Worm (Caenorhabditis elegans): Measurements from ENCODE around the gene F54D10.5.
A peak's percentile ranks its signal among the peaks of the same experiment; 100 is the strongest.

Gene F54D10.5

ce11 chrII:3843305-3843704 lies 35.3 kb upstream of the F54D10.5 start, which contains the start of the genes C17A2.7 and C17A2.3:
Gene C17A2.7, minus strand, starts transcription at chrII:3843405.
Gene C17A2.3, plus strand, starts transcription at chrII:3843609.
- TF ChIP-seq nhr-71 (tag; optimal IDR thresholded peaks at IDR 0.05) (no peak), sptf-1 (tag; optimal IDR thresholded peaks at IDR 0.05) (no peak), ztf-11 (tag; optimal IDR thresholded peaks at IDR 0.05) (no peak), nhr-84 (tag; optimal IDR thresholded peaks at IDR 0.05) (no peak)

- TF ChIP-seq lir-3 (tag; optimal IDR thresholded peaks at IDR 0.05; ENCODE audit: poor library complexity) (no peak), tbx-2 (tag; optimal IDR thresholded peaks at IDR 0.05) (no peak), elt-2 (tag; optimal IDR thresholded peaks at IDR 0.05) (no peak), efl-3 (GFP tag; optimal IDR thresholded peaks at IDR 0.05) (no peak), blmp-1 (tag; optimal IDR thresholded peaks at IDR 0.05) (no peak), efl-1 (optimal IDR thresholded peaks at IDR 0.05) (no peak), efl-1 (GFP tag; optimal IDR thresholded peaks at IDR 0.05 in 1 of 2) (no peak), lsy-2 (tag; optimal IDR thresholded peaks at IDR 0.05) (no peak), hpl-2 (GFP tag; optimal IDR thresholded peaks at IDR 0.05) (no peak), nhr-20 (tag; optimal IDR thresholded peaks at IDR 0.05) (no peak)
Observed at ce11 chrII:3839562-3839961, 31.6 kb upstream of the F54D10.5 start, which contains the start of gene C17A2.4. Gene C17A2.4, plus strand, starts transcription at chrII:3839862.

- TF ChIP-seq mep-1 (tag; optimal IDR thresholded peaks at IDR 0.05): no peak
- no peak for TF ChIP-seq mef-2 (tag; optimal IDR thresholded peaks at IDR 0.05)
- no peak for TF ChIP-seq ceh-8 (GFP tag; optimal IDR thresholded peaks at IDR 0.05)
- no peak for TF ChIP-seq grh-1 (GFP tag; IDR thresholded peaks at IDR 0.05)
Observed at ce11 chrII:3835915-3836314, 27.9 kb upstream of the F54D10.5 start, which contains the start of gene oac-4. Gene oac-4, minus strand, starts transcription at chrII:3836015.

- TF ChIP-seq unc-98 (GFP tag; IDR thresholded peaks at IDR 0.05) (no peak), swsn-7 (tag; optimal IDR thresholded peaks at IDR 0.05) (no peak), ceh-82 (tag; optimal IDR thresholded peaks at IDR 0.05) (no peak), blmp-1 (tag; optimal IDR thresholded peaks at IDR 0.05) (peak; percentile 26), skn-1 (tag; optimal IDR thresholded peaks at IDR 0.05) (no peak), pag-3 (tag; optimal IDR thresholded peaks at IDR 0.05; ENCODE audit: borderline replicate concordance, insufficient read depth) (no peak)
Observed at ce11 chrII:3832383-3832782, 24.4 kb upstream of the F54D10.5 start, which contains the start of gene F54D10.9. Gene F54D10.9, minus strand, starts transcription at chrII:3832483.

- TF ChIP-seq irx-1 (tag; optimal IDR thresholded peaks at IDR 0.05): no peak
- TF ChIP-seq rnt-1 (tag; optimal IDR thresholded peaks at IDR 0.05): no peak
- TF ChIP-seq unc-130 (tag; optimal IDR thresholded peaks at IDR 0.05): no peak
Observed at ce11 chrII:3829623-3830022, 21.6 kb upstream of the F54D10.5 start.

ce11 chrII:3827801-3828200 lies 19.8 kb upstream of the F54D10.5 start, which contains the start of gene F54D10.8:
Gene F54D10.8, minus strand, starts transcription at chrII:3827901.
- TF ChIP-seq nhr-84 (tag; optimal IDR thresholded peaks at IDR 0.05): no peak

ce11 chrII:3823855-3824254 lies 15.9 kb upstream of the F54D10.5 start, which contains the start of gene skr-15:
Gene skr-15, plus strand, starts transcription at chrII:3824155.
- TF ChIP-seq ceh-88 (GFP tag; IDR thresholded peaks at IDR 0.05) (no peak), fkh-8 (tag; optimal IDR thresholded peaks at IDR 0.05) (no peak), lin-13 (GFP tag; optimal IDR thresholded peaks at IDR 0.05) (no peak), ets-5 (GFP tag; IDR thresholded peaks at IDR 0.05) (no peak), lin-14 (GFP tag; optimal IDR thresholded peaks at IDR 0.05) (no peak), elt-2 (tag; optimal IDR thresholded peaks at IDR 0.05) (no peak), sptf-1 (tag; optimal IDR thresholded peaks at IDR 0.05) (no peak), nhr-85 (tag) (no peak), hpl-2 (GFP tag; optimal IDR thresholded peaks at IDR 0.05) (no peak)
